Fruit fly (Drosophila melanogaster) whole organism, embryonic: ENCODE measurements around the gene Cyp313b1.

Experiments used
- CG5245 ChIP-seq: fragments of 200-800 bp; sonication (Bioruptor generic); optimal IDR thresholded peaks from 3 replicates; lab custom pipeline; 2016; ENCODE audit warnings: missing biosample characterization, missing genetic modification characterization
- ara ChIP-seq: fragments of 200-800 bp; sonication (Bioruptor generic); IDR thresholded peaks from 2 replicates; pipeline ENCODE4 v1.3.6; 2022; ENCODE audit warnings: missing biosample characterization, missing genetic modification characterization
- dmrt99B ChIP-seq: fragments of 200-800 bp; sonication (Bioruptor generic); optimal IDR thresholded peaks from 2 replicates; lab custom pipeline; 2018; ENCODE audit warnings: missing biosample characterization, mild to moderate bottlenecking, missing genetic modification characterization, moderate library complexity
- exex ChIP-seq: fragments of 200-800 bp; sonication (Bioruptor generic); optimal IDR thresholded peaks from 4 replicates; lab custom pipeline; 2018; ENCODE audit warnings: missing biosample characterization, mild to moderate bottlenecking, missing genetic modification characterization, moderate library complexity

DNA sequence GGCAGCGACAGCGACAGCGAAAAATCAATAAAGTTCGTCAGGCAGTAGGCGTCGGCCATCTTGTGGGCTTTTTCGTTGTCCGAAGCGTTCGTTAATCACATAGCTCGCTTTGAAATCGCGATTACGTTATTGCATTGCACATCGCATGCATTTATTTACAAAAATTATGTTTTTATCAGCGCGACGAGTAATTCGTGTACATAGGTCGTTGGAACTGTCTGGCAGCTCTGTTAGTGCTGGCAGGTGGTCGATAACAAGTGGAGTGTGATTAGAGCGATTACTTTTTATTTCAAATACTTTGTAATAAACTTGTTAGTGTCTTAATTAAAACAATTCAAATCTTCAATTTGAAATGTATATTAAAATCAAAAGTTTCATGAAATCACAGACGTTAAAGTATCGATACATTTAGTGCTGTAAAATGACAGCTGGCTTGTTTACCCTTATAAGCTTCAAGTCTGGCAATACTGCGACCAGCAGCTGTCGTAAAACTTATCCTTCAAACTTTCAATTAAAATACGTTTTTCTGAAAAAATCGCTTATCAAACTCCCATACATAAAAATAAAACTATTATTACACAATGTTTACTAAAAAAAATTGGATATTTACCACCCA is 18.3 kb upstream of the Cyp313b1 start, which contains the start of gene CG8032:
- TF ChIP-seq CG5245 (GFP tag; lab: Kevin White, UChicago) (peak; percentile 11), dmrt99B (peak; percentile 26), exex (tag; lab: Kevin White, UChicago) (peak; percentile 4), ara (no peak)
